Worm (Caenorhabditis elegans) whole organism, young adult: Measurements from ENCODE around the gene F07B10.4.

ENCODE experiments used
- B0261.1 ChIP-seq: sonication (generic microtip); optimal IDR thresholded peaks from 2 replicates; lab custom pipeline; 2016; ENCODE audit warnings: mild to moderate bottlenecking, missing genetic modification characterization, moderate library complexity, missing compliant biosample characterization
- B0336.3 ChIP-seq: fragments of 200-800 bp; sonication (Bioruptor generic); IDR thresholded peaks from 2 replicates; pipeline ENCODE4 v1.3.6; 2022; ENCODE audit warnings: missing genetic modification characterization, missing compliant biosample characterization
- C17E4.6 ChIP-seq: fragments of 200-800 bp; sonication (Bioruptor generic); IDR thresholded peaks from 2 replicates; pipeline ENCODE4 v1.3.6; 2022; ENCODE audit warnings: missing genetic modification reagents, missing genetic modification characterization, missing compliant biosample characterization
- D2030.7 ChIP-seq: fragments of 200-800 bp; sonication (Bioruptor generic); IDR thresholded peaks from 2 replicates; pipeline ENCODE4 v1.3.6; 2022; ENCODE audit warnings: missing genetic modification reagents, missing genetic modification characterization, missing compliant biosample characterization
- F22D6.2 ChIP-seq: sonication (generic microtip); optimal IDR thresholded peaks from 2 replicates; lab custom pipeline; 2016; ENCODE audit warnings: mild to moderate bottlenecking, missing genetic modification characterization, missing compliant biosample characterization
- F23B12.7 ChIP-seq: sonication (generic microtip); optimal IDR thresholded peaks from 2 replicates; lab custom pipeline; 2017; ENCODE audit warnings: missing genetic modification characterization, mild to moderate bottlenecking, missing compliant biosample characterization, antibody characterized with exemption, moderate library complexity; ENCODE audit not compliant: insufficient read depth
- F49E8.2 ChIP-seq: sonication (generic microtip); optimal IDR thresholded peaks from 3 replicates; lab custom pipeline; 2017; ENCODE audit warnings: missing genetic modification characterization, mild to moderate bottlenecking, missing compliant biosample characterization, antibody characterized with exemption, moderate library complexity; ENCODE audit not compliant: insufficient read depth
- F55B11.4 ChIP-seq: sonication (generic microtip); optimal IDR thresholded peaks from 2 replicates; lab custom pipeline; 2016; ENCODE audit warnings: missing compliant biosample characterization, missing genetic modification characterization, borderline replicate concordance; ENCODE audit not compliant: insufficient read depth
- F57A8.1 ChIP-seq: fragments of 200-800 bp; sonication (Bioruptor generic); optimal IDR thresholded peaks from 2 replicates; lab custom pipeline; 2018; ENCODE audit warnings: mild to moderate bottlenecking, missing genetic modification characterization, moderate library complexity, missing compliant biosample characterization
- K12H6.12 ChIP-seq: fragments of 200-800 bp; sonication (Bioruptor generic); optimal IDR thresholded peaks from 2 replicates; lab custom pipeline; 2018; ENCODE audit warnings: mild to moderate bottlenecking, missing genetic modification characterization, missing compliant biosample characterization
- Y53F4B.3 ChIP-seq: fragments of 200-800 bp; sonication (Bioruptor generic); IDR thresholded peaks from 2 replicates; pipeline ENCODE4 v1.3.6; 2022; ENCODE audit warnings: missing genetic modification reagents, missing genetic modification characterization, missing compliant biosample characterization
- attf-5 ChIP-seq: fragments of 200-800 bp; sonication (Bioruptor generic); optimal IDR thresholded peaks from 2 replicates; lab custom pipeline; 2018; ENCODE audit warnings: mild to moderate bottlenecking, missing genetic modification characterization, missing compliant biosample characterization
- attf-6 ChIP-seq: fragments of 200-800 bp; sonication (Bioruptor generic); IDR thresholded peaks from 2 replicates; pipeline ENCODE4 v1.3.6; 2022; ENCODE audit warnings: missing genetic modification reagents, missing genetic modification characterization, missing compliant biosample characterization
- bed-2 ChIP-seq: fragments of 200-800 bp; sonication (Bioruptor generic); IDR thresholded peaks from 2 replicates; pipeline ENCODE4 v1.3.6; 2022; ENCODE audit warnings: missing genetic modification reagents, missing genetic modification characterization, missing compliant biosample characterization
- cebp-1 ChIP-seq, 2 experiments: fragments of 200-800 bp in 1 of 2; sonication (Bioruptor generic) in 1 of 2; sonication (generic microtip) in 1 of 2; IDR thresholded peaks in 1 of 2; optimal IDR thresholded peaks in 1 of 2; 2 replicates each; pipeline versions ENCODE4 v1.3.6 to Lab custom; 2017 to 2022; ENCODE audit warnings: missing compliant biosample characterization in 2 of 2, missing genetic modification characterization in 2 of 2, mild to moderate bottlenecking in 1 of 2, missing genetic modification reagents in 1 of 2, moderate library complexity in 1 of 2
- ceh-27 ChIP-seq: fragments of 200-800 bp; sonication (Bioruptor generic); optimal IDR thresholded peaks from 2 replicates; lab custom pipeline; 2018; ENCODE audit warnings: mild to moderate bottlenecking, missing genetic modification characterization, moderate library complexity, missing compliant biosample characterization
- ceh-79 ChIP-seq: sonication (generic microtip); optimal IDR thresholded peaks from 2 replicates; lab custom pipeline; 2017; ENCODE audit warnings: mild to moderate bottlenecking, missing genetic modification characterization, missing compliant biosample characterization
- ceh-91 ChIP-seq: fragments of 200-800 bp; sonication (Bioruptor generic); IDR thresholded peaks from 2 replicates; pipeline ENCODE4 v1.3.6; 2022; ENCODE audit warnings: missing genetic modification reagents, missing genetic modification characterization, missing compliant biosample characterization
- dpff-1 ChIP-seq: sonication (generic microtip); optimal IDR thresholded peaks from 2 replicates; lab custom pipeline; 2017; ENCODE audit warnings: mild to moderate bottlenecking, missing genetic modification characterization, missing compliant biosample characterization
- egl-44 ChIP-seq: fragments of 200-800 bp; sonication (Bioruptor generic); IDR thresholded peaks from 2 replicates; pipeline ENCODE4 v1.3.6; 2022; ENCODE audit warnings: missing genetic modification reagents, missing genetic modification characterization, missing compliant biosample characterization
- egrh-3 ChIP-seq: fragments of 200-800 bp; sonication (Bioruptor generic); IDR thresholded peaks from 2 replicates; pipeline ENCODE4 v1.3.6; 2022; ENCODE audit warnings: missing genetic modification reagents, missing genetic modification characterization, missing compliant biosample characterization
- ets-4 ChIP-seq: fragments of 200-800 bp; sonication (Bioruptor generic); optimal IDR thresholded peaks from 2 replicates; lab custom pipeline; 2018; ENCODE audit warnings: mild to moderate bottlenecking, missing genetic modification characterization, missing compliant biosample characterization
- gei-17 ChIP-seq: fragments of 200-800 bp; sonication (Bioruptor generic); optimal IDR thresholded peaks from 2 replicates; lab custom pipeline; 2018; ENCODE audit warnings: mild to moderate bottlenecking, missing genetic modification characterization, missing compliant biosample characterization
- him-1 ChIP-seq: sonication (generic microtip); optimal IDR thresholded peaks from 2 replicates; lab custom pipeline; 2016; ENCODE audit warnings: missing genotype, missing genetic modification reagents, missing genetic modification characterization, missing compliant biosample characterization
- hlh-26 ChIP-seq: fragments of 200-800 bp; sonication (Bioruptor generic); conservative IDR thresholded peaks from 2 replicates; pipeline ENCODE4 v1.3.6; 2022; ENCODE audit warnings: missing genetic modification reagents, missing genetic modification characterization, missing compliant biosample characterization
- hmg-1.2 ChIP-seq: fragments of 200-800 bp; sonication (Bioruptor generic); IDR thresholded peaks from 2 replicates; pipeline ENCODE4 v1.3.6; 2022; ENCODE audit warnings: missing genetic modification reagents, missing genetic modification characterization, missing compliant biosample characterization
- lin-35 ChIP-seq, 3 experiments: fragments of 150-350 bp in 2 of 3; sonication (generic microtip) in 1 of 3; optimal IDR thresholded peaks; 2 replicates each; lab custom pipeline; 2014 to 2018; ENCODE audit warnings: missing biosample characterization in 3 of 3, missing genetic modification characterization in 3 of 3, missing genetic modification reagents in 3 of 3
- madf-8 ChIP-seq: fragments of 200-800 bp; sonication (Bioruptor generic); conservative IDR thresholded peaks from 2 replicates; pipeline ENCODE4 v1.3.6; 2022; ENCODE audit warnings: missing genetic modification reagents, missing genetic modification characterization, missing compliant biosample characterization
- mcd-1 ChIP-seq: fragments of 200-800 bp; sonication (Bioruptor generic); IDR thresholded peaks from 2 replicates; pipeline ENCODE4 v1.3.6; 2022; ENCODE audit warnings: missing genetic modification reagents, missing genetic modification characterization, missing compliant biosample characterization
- mxl-1 ChIP-seq: sonication (generic microtip); optimal IDR thresholded peaks from 2 replicates; lab custom pipeline; 2016; ENCODE audit warnings: missing genetic modification characterization, missing compliant biosample characterization
- nfya-1 ChIP-seq: sonication (generic microtip); optimal IDR thresholded peaks from 2 replicates; lab custom pipeline; 2017; ENCODE audit warnings: antibody characterized with exemption, missing compliant biosample characterization, missing genetic modification characterization, borderline replicate concordance; ENCODE audit not compliant: insufficient read depth
- pha-4 ChIP-seq: fragments of 150-350 bp; sonication (generic microtip); optimal IDR thresholded peaks from 2 replicates; lab custom pipeline; 2014; ENCODE audit warnings: missing biosample characterization, missing genetic modification reagents, missing genetic modification characterization
- sdz-38 ChIP-seq: sonication (generic microtip); optimal IDR thresholded peaks from 2 replicates; lab custom pipeline; 2016; ENCODE audit warnings: missing genotype, missing genetic modification characterization, missing compliant biosample characterization
- snpc-1.3 ChIP-seq: sonication (generic microtip); optimal IDR thresholded peaks from 2 replicates; lab custom pipeline; 2017; ENCODE audit warnings: missing genetic modification characterization, mild to moderate bottlenecking, missing compliant biosample characterization, antibody characterized with exemption, moderate library complexity, missing genotype, missing genetic modification reagents; ENCODE audit not compliant: insufficient read depth
- snpc-3.4 ChIP-seq: sonication (generic microtip); optimal IDR thresholded peaks from 2 replicates; lab custom pipeline; 2017; ENCODE audit warnings: missing genetic modification characterization, mild to moderate bottlenecking, missing compliant biosample characterization, antibody characterized with exemption, moderate library complexity, missing genotype, missing genetic modification reagents
- tbx-9 ChIP-seq: sonication (generic microtip); optimal IDR thresholded peaks from 2 replicates; lab custom pipeline; 2016; ENCODE audit warnings: borderline replicate concordance, missing genetic modification characterization, inconsistent platforms, missing compliant biosample characterization
- xnd-1 ChIP-seq: sonication (generic microtip); optimal IDR thresholded peaks from 2 replicates; lab custom pipeline; 2016; ENCODE audit warnings: missing genotype, missing genetic modification reagents, missing genetic modification characterization, missing compliant biosample characterization

Gene F07B10.4

ce11 chrV:11302698-11303097 is 39.8 kb upstream of the F07B10.4 start, which contains the start of gene srh-46 (continued):
- TF ChIP-seq cebp-1 (GFP tag; IDR thresholded peaks at IDR 0.05; lab: Robert Waterston, UW): no peak
- TF ChIP-seq cebp-1 (tag; optimal IDR thresholded peaks at IDR 0.05; lab: Kevin White, UChicago): no peak
- no peak for TF ChIP-seq ceh-79

ce11 chrV:11300539-11300938 is 37.6 kb upstream of the F07B10.4 start, which contains the start of gene srh-47:
Gene srh-47 (minus strand): TSS chrV:11300639.
- TF ChIP-seq ceh-79 (no peak), F22D6.2 (tag; lab: Kevin White, UChicago) (no peak), pha-4 (tag; lab: Kevin White, UChicago) (no peak), F57A8.1 (GFP tag; lab: Kevin White, UChicago) (no peak), attf-6 (GFP tag; lab: Robert Waterston, UW) (no peak)
- TF ChIP-seq, all 124 proteins: peak for 0

ce11 chrV:11299406-11299805 is 36.5 kb upstream of the F07B10.4 start:
- TF ChIP-seq ceh-91: no peak
- no peak for TF ChIP-seq Y53F4B.3 (GFP tag; lab: Robert Waterston, UW)
- TF ChIP-seq mxl-1: no peak
- TF ChIP-seq egl-44 (GFP tag; lab: Robert Waterston, UW): no peak
- no peak for TF ChIP-seq bed-2 (GFP tag; lab: Robert Waterston, UW)
- no peak for TF ChIP-seq mcd-1 (GFP tag; lab: Robert Waterston, UW)
- no peak for TF ChIP-seq ets-4 (GFP tag; lab: Kevin White, UChicago)
- no peak for TF ChIP-seq ceh-27
- no peak for TF ChIP-seq xnd-1 (tag; lab: Kevin White, UChicago)
- TF ChIP-seq F55B11.4 (tag; lab: Kevin White, UChicago): no peak
- no peak for TF ChIP-seq snpc-1.3
- no peak for TF ChIP-seq egrh-3 (GFP tag; lab: Robert Waterston, UW)
- TF ChIP-seq lin-35 (GFP tag; optimal IDR thresholded peaks at IDR 0.05; lab: Kevin White, UChicago): no peak
- no peak for TF ChIP-seq F49E8.2 (tag; lab: Kevin White, UChicago)
- TF ChIP-seq, all 124 proteins: peak for 0

ce11 chrV:11298632-11299031 is 35.7 kb upstream of the F07B10.4 start, which contains the start of gene T03F7.5:
Gene T03F7.5 (minus strand): TSS chrV:11298732.
- TF ChIP-seq snpc-3.4 (tag; lab: Kevin White, UChicago) (no peak), mcd-1 (GFP tag; lab: Robert Waterston, UW) (no peak), C17E4.6 (GFP tag; lab: Robert Waterston, UW) (no peak), B0261.1 (tag; lab: Kevin White, UChicago) (no peak), him-1 (tag; lab: Kevin White, UChicago) (no peak), gei-17 (GFP tag; lab: Kevin White, UChicago) (no peak), egl-44 (GFP tag; lab: Robert Waterston, UW) (no peak), F22D6.2 (tag; lab: Kevin White, UChicago) (no peak)

- TF ChIP-seq tbx-9 (no peak), B0261.1 (tag; lab: Kevin White, UChicago) (no peak), D2030.7 (GFP tag; lab: Robert Waterston, UW) (no peak), hlh-26 (GFP tag; lab: Robert Waterston, UW) (no peak), sdz-38 (tag; lab: Kevin White, UChicago) (no peak), dpff-1 (no peak), K12H6.12 (tag; lab: Kevin White, UChicago) (no peak), nfya-1 (no peak), ceh-27 (no peak), B0336.3 (no peak), hmg-1.2 (no peak), attf-5 (GFP tag; lab: Kevin White, UChicago) (no peak), F23B12.7 (tag; lab: Kevin White, UChicago) (no peak), madf-8 (GFP tag; lab: Robert Waterston, UW) (no peak)
Measured at ce11 chrV:11294393-11294792, 31.5 kb upstream of the F07B10.4 start, which contains the start of gene T03F7.6. Gene T03F7.6 (plus strand): TSS chrV:11294693.
